Worm (Caenorhabditis elegans) whole organism, young adult: Measurements from ENCODE around the gene smc-5.

Experiments used
- B0035.1 ChIP-seq: sonication (generic microtip); optimal IDR thresholded peaks from 2 replicates; lab custom pipeline; 2016; ENCODE audit warnings: missing genetic modification characterization, mild to moderate bottlenecking, missing compliant biosample characterization, missing genotype, missing genetic modification reagents
- ztf-26 ChIP-seq: sonication (generic microtip); optimal IDR thresholded peaks from 2 replicates; lab custom pipeline; 2017; ENCODE audit warnings: missing genetic modification characterization, missing compliant biosample characterization

ce11 chrII:5071265-5071664, 9.3 kb downstream of the smc-5 start, which contains the start of gene C27A2.7:
- no peak for TF ChIP-seq B0035.1 (tag; lab: Kevin White, UChicago)
- TF ChIP-seq ztf-26 (tag; lab: Kevin White, UChicago): no peak
